Worm (Caenorhabditis elegans) whole organism, young adult: ENCODE measurements around the gene ckb-2.
A peak's percentile ranks its signal among the peaks of the same experiment; 100 is the strongest.

ENCODE experiments used
- F57C9.4 ChIP-seq: sonication (generic microtip); optimal IDR thresholded peaks from 2 replicates; lab custom pipeline; 2017; ENCODE audit warnings: mild to moderate bottlenecking, missing genetic modification characterization, missing compliant biosample characterization
- Y53F4B.3 ChIP-seq: fragments of 200-800 bp; sonication (Bioruptor generic); IDR thresholded peaks from 2 replicates; pipeline ENCODE4 v1.3.6; 2022; ENCODE audit warnings: missing genetic modification reagents, missing genetic modification characterization, missing compliant biosample characterization
- ceh-91 ChIP-seq: fragments of 200-800 bp; sonication (Bioruptor generic); IDR thresholded peaks from 2 replicates; pipeline ENCODE4 v1.3.6; 2022; ENCODE audit warnings: missing genetic modification reagents, missing genetic modification characterization, missing compliant biosample characterization
- dpl-1 ChIP-seq: fragments of 150-350 bp; optimal IDR thresholded peaks from 2 replicates; lab custom pipeline; 2014; ENCODE audit warnings: missing biosample characterization, missing genetic modification reagents, missing genetic modification characterization
- madf-6 ChIP-seq: fragments of 200-800 bp; sonication (Bioruptor generic); IDR thresholded peaks from 2 replicates; pipeline ENCODE4 v1.3.6; 2022; ENCODE audit warnings: missing genetic modification reagents, missing genetic modification characterization, missing compliant biosample characterization
- tbp1 ChIP-seq: fragments of 200-800 bp; sonication (Bioruptor generic); optimal IDR thresholded peaks from 2 replicates; lab custom pipeline; 2018; ENCODE audit warnings: mild to moderate bottlenecking, missing genetic modification characterization, missing compliant biosample characterization
- ztf-26 ChIP-seq: sonication (generic microtip); optimal IDR thresholded peaks from 2 replicates; lab custom pipeline; 2017; ENCODE audit warnings: missing genetic modification characterization, missing compliant biosample characterization

DNA sequence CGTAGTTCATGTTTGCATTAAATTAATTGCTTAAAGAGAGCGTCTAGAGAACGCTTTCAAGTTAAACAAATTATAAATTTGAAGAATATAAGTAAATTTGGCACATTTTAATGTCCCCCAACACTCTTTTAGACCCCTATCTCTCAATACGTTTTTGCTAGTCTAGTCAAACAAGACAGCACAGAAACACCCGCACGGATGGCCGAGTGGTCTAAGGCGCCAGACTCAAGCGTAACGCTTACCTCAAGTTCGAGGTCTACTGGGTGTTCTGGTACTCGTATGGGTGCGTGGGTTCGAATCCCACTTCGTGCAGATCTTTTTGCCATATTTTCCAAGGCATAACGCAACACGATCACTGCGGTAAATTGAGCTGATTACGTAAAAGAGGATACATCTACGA lies 5.4 kb upstream of the ckb-2 start:
- TF ChIP-seq Y53F4B.3 (GFP tag; lab: Robert Waterston, UW) (no peak), tbp1 (GFP tag; lab: Kevin White, UChicago) (peak; percentile 90), madf-6 (0 out of 2 replicates have a peak, but pooled peaks have one; percentile 18), dpl-1 (GFP tag; lab: Kevin White, UChicago) (no peak), F57C9.4 (tag; lab: Kevin White, UChicago) (no peak), ceh-91 (GFP tag; lab: Robert Waterston, UW) (no peak), ztf-26 (tag; lab: Kevin White, UChicago) (no peak)
